Worm (Caenorhabditis elegans): ENCODE measurements around the gene ZK1307.1.

Gene ZK1307.1

DNA sequence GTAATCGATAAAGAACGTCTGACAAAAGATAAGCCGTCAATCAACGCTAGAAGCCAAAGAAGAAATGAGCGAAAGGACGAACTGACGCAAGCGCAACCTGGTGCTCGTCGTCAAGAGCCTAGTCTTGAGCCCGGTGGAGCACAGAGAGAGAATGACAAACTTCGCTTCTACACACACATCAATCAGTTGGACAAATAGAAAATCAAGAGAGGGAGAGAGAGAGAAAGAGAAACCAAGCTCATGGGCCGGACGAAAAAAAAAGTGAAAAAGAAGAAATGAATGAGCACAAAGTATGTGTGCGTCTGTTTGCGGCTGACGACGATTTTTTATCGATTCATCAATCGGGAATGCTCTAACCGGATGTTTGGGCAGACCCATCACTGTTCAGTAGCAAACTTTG is 34.3 kb downstream of the ZK1307.1 start (continued):
- peak; percentile 19 for TF ChIP-seq hlh-30 (tag; optimal IDR thresholded peaks at IDR 0.05; ENCODE audit: insufficient read depth)
- TF ChIP-seq daf-12 (tag; optimal IDR thresholded peaks at IDR 0.05): no peak
- TF ChIP-seq nhr-11 (tag; optimal IDR thresholded peaks at IDR 0.05): peak; percentile 67
- TF ChIP-seq mdt-29 (GFP tag; IDR thresholded peaks at IDR 0.05): no peak
- no peak for TF ChIP-seq dmd-9 (GFP tag; IDR thresholded peaks at IDR 0.05)

DNA sequence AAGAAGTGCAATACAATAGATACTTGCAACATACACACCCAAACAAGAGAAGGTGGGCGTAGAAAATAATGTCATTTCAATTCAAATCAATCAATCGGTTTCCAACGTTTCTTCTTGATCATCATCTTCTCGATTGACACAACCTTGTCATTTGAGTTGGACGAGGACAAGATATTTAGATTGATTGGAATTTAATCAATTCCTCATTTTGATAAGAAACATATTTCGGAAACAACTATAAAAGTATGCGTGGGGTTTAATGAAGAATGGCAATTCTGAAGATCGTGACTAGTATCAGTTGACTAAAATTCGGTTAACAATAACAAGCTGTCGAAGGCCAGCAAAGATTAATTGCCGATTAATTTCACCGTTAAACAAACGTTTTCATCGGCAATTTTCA is 34.8 kb downstream of the ZK1307.1 start:
- 0 out of 2 replicates have a peak, but pooled peaks have one; percentile 10 for TF ChIP-seq zfp-3 (GFP tag; conservative IDR thresholded peaks at IDR 0.05)
- TF ChIP-seq php-3 (GFP tag; IDR thresholded peaks at IDR 0.05): peak; percentile 76
- peak; percentile 21 for TF ChIP-seq lin-13 (GFP tag; optimal IDR thresholded peaks at IDR 0.05)
- TF ChIP-seq lin-39 (tag; optimal IDR thresholded peaks at IDR 0.05): no peak
- TF ChIP-seq hlh-11 (tag; optimal IDR thresholded peaks at IDR 0.05): no peak
- peak; percentile 12 for TF ChIP-seq nhr-102 (tag; optimal IDR thresholded peaks at IDR 0.05)
- no peak for TF ChIP-seq spr-1 (tag; optimal IDR thresholded peaks at IDR 0.05)
- TF ChIP-seq lin-1 (GFP tag; IDR thresholded peaks at IDR 0.05): 0 out of 2 replicates have a peak, but pooled peaks have one; percentile 10
- TF ChIP-seq dmd-6 (GFP tag; IDR thresholded peaks at IDR 0.05): peak; percentile 89
- TF ChIP-seq ceh-44 (GFP tag; IDR thresholded peaks at IDR 0.05): no peak
- TF ChIP-seq Y75B8A.6 (GFP tag; IDR thresholded peaks at IDR 0.05): no peak
- TF ChIP-seq vab-7 (GFP tag; IDR thresholded peaks at IDR 0.05): no peak
- no peak for TF ChIP-seq egl-43 (GFP tag; IDR thresholded peaks at IDR 0.05)
- TF ChIP-seq ceh-20 (GFP tag; IDR thresholded peaks at IDR 0.05): 0 out of 2 replicates have a peak, but pooled peaks have one; percentile 32
- TF ChIP-seq T20F7.1 (GFP tag; optimal IDR thresholded peaks at IDR 0.05): peak; percentile 65
- TF ChIP-seq daf-16 (GFP tag; optimal IDR thresholded peaks at IDR 0.05): no peak
- TF ChIP-seq daf-16 (tag; optimal IDR thresholded peaks at IDR 0.05): peak; percentile 19
- no peak for TF ChIP-seq ceh-28 (tag; optimal IDR thresholded peaks at IDR 0.05)

DNA sequence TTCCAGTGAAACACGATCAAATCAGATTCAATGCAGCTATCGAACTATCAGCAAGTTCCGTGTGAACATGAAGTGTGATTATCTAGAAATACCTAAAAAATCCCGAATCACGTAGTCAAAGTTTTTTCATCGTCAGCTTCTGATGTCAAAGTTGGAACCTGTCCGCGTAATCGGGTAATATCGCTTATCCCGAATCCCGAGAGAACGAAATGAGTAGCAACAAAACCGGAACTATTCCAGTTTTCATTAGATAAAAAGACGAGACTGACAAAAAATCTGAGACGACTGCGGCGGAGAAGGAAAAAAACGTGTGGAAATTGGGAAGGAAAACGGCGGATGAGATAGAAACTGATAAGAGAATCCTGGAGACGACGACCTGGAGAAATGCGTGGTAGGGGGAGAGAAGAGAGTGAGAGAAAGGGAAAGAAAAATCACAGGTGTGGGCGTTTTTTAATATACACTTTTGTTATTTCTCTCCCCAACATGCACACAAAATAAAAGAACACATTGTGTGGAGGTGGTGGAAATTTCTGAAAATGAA is 35.3 kb downstream of the ZK1307.1 start:
- TF ChIP-seq F26F4.8 (GFP tag; conservative IDR thresholded peaks at IDR 0.05) (no peak), egl-27 (tag; optimal IDR thresholded peaks at IDR 0.05) (no peak), mdl-1 (tag; optimal IDR thresholded peaks at IDR 0.05) (peak in 1 of 2 experiments; percentile 60), mes-2 (tag; optimal IDR thresholded peaks at IDR 0.05; ENCODE audit: poor library complexity, severe bottlenecking) (peak; percentile 17), nhr-10 (tag; optimal IDR thresholded peaks at IDR 0.05) (no peak), lsy-2 (tag; optimal IDR thresholded peaks at IDR 0.05) (peak in 1 of 2 experiments; percentile 9), unc-39 (tag; optimal IDR thresholded peaks at IDR 0.05) (no peak), nhr-11 (tag; optimal IDR thresholded peaks at IDR 0.05) (peak; percentile 24), hlh-30 (tag; optimal IDR thresholded peaks at IDR 0.05; ENCODE audit: insufficient read depth) (peak; percentile 34), ceh-28 (tag; optimal IDR thresholded peaks at IDR 0.05) (no peak), nhr-28 (tag; optimal IDR thresholded peaks at IDR 0.05) (peak; percentile 66), nhr-77 (tag; optimal IDR thresholded peaks at IDR 0.05) (no peak), ceh-32 (tag; optimal IDR thresholded peaks at IDR 0.05; ENCODE audit: poor library complexity) (no peak), nhr-102 (tag; optimal IDR thresholded peaks at IDR 0.05) (no peak), nhr-48 (tag; optimal IDR thresholded peaks at IDR 0.05) (peak; percentile 35), spr-3 (GFP tag; optimal IDR thresholded peaks at IDR 0.05) (no peak), pqm-1 (tag; optimal IDR thresholded peaks at IDR 0.05) (peak; percentile 41), unc-62 (GFP tag; optimal IDR thresholded peaks at IDR 0.05 in 1 of 2) (peak in 1 of 2 experiments; percentile 91), unc-62 (tag; optimal IDR thresholded peaks at IDR 0.05) (no peak), mxl-3 (GFP tag; optimal IDR thresholded peaks at IDR 0.05) (peak; percentile 48), ZK546.5 (tag; optimal IDR thresholded peaks at IDR 0.05) (no peak), snpc-4 (tag; optimal IDR thresholded peaks at IDR 0.05) (no peak), zfp-3 (GFP tag; conservative IDR thresholded peaks at IDR 0.05) (no peak), dpl-1 (GFP tag; optimal IDR thresholded peaks at IDR 0.05) (no peak), vab-7 (GFP tag; IDR thresholded peaks at IDR 0.05) (no peak), php-3 (GFP tag; IDR thresholded peaks at IDR 0.05) (no peak), mxl-2 (GFP tag; conservative IDR thresholded peaks at IDR 0.05) (no peak), dmd-6 (GFP tag; IDR thresholded peaks at IDR 0.05) (no peak), fkh-10 (GFP tag; optimal IDR thresholded peaks at IDR 0.05) (no peak), hif-1 (tag; optimal IDR thresholded peaks at IDR 0.05) (peak in 1 of 2 experiments; percentile 0), lin-13 (GFP tag; optimal IDR thresholded peaks at IDR 0.05) (no peak), tra-1 (GFP tag; IDR thresholded peaks at IDR 0.05) (no peak), jun-1 (tag; optimal IDR thresholded peaks at IDR 0.05) (no peak)
